Comparison of ENCODE assay signal across 5 worm cellular contexts in genomic region chrIV:10269137-10269933, ce11.
TF ChIP-seq lines count a peak whose summit lies in the region.

TSS of gene nspd-7 (minus strand) at chrIV:10269187.
TSS of gene Y43C5A.2 (plus strand) at chrIV:10269883.

TF ChIP-seq in whole organism, L1 larva, 84 proteins besides CTCF, POLR2A, EP300 and RAD21:
- TF ChIP-seq hlh-4 (tag; optimal IDR thresholded peaks at IDR 0.05; lab: Kevin White, UChicago) (no peak), efl-1 (optimal IDR thresholded peaks at IDR 0.05; lab: Kevin White, UChicago) (no peak), efl-1 (GFP tag; optimal IDR thresholded peaks at IDR 0.05 in 1 of 2; lab: Kevin White, UChicago) (peak in 1 of 2 experiments; percentile 24), ceh-8 (GFP tag; optimal IDR thresholded peaks at IDR 0.05; lab: Kevin White, UChicago) (no peak), pax-3 (tag; optimal IDR thresholded peaks at IDR 0.05; lab: Kevin White, UChicago) (no peak), mdl-1 (tag; optimal IDR thresholded peaks at IDR 0.05; lab: Kevin White, UChicago) (no peak), vab-15 (tag; optimal IDR thresholded peaks at IDR 0.05; lab: Kevin White, UChicago) (no peak), nhr-85 (tag; lab: Kevin White, UChicago) (no peak), elt-2 (tag; optimal IDR thresholded peaks at IDR 0.05; lab: Kevin White, UChicago) (peak; percentile 69), snpc-4 (tag; optimal IDR thresholded peaks at IDR 0.05; lab: Kevin White, UChicago) (no peak)
TF ChIP-seq in whole organism, L1 larva: peak in this region for 2.

TF ChIP-seq in whole organism, L2 larva, 48 proteins besides CTCF, POLR2A, EP300 and RAD21:
- TF ChIP-seq nhr-10 (tag; optimal IDR thresholded peaks at IDR 0.05; lab: Kevin White, UChicago): no peak
- no peak for TF ChIP-seq R02D3.7 (tag; optimal IDR thresholded peaks at IDR 0.05; lab: Kevin White, UChicago)
- peak; percentile 9 for TF ChIP-seq crh-2 (tag; optimal IDR thresholded peaks at IDR 0.05; lab: Kevin White, UChicago)

TF ChIP-seq in whole organism, L3 larva, 47 proteins besides CTCF, POLR2A, EP300 and RAD21:
- TF ChIP-seq nhr-43 (tag; optimal IDR thresholded peaks at IDR 0.05; lab: Kevin White, UChicago; ENCODE audit: poor library complexity, severe bottlenecking) (no peak), pha-4 (tag; optimal IDR thresholded peaks at IDR 0.05; lab: Kevin White, UChicago) (peak; percentile 22), nhr-12 (tag; optimal IDR thresholded peaks at IDR 0.05; lab: Kevin White, UChicago) (no peak), elt-2 (tag; optimal IDR thresholded peaks at IDR 0.05; lab: Kevin White, UChicago) (peak; percentile 69), ceh-28 (tag; optimal IDR thresholded peaks at IDR 0.05; lab: Kevin White, UChicago) (no peak), pqm-1 (tag; optimal IDR thresholded peaks at IDR 0.05; lab: Kevin White, UChicago) (peak; percentile 34), ZK546.5 (tag; optimal IDR thresholded peaks at IDR 0.05; lab: Kevin White, UChicago) (no peak), nhr-76 (tag; optimal IDR thresholded peaks at IDR 0.05; lab: Kevin White, UChicago) (no peak)

TF ChIP-seq in whole organism, L4 larva, 104 proteins besides CTCF, POLR2A, EP300 and RAD21:
- TF ChIP-seq dmd-6 (GFP tag; IDR thresholded peaks at IDR 0.05; lab: Robert Waterston, UW): peak; percentile 8; the same call in 1 of the 2 replicates
- peak in 1 of 2 experiments; percentile 51 for TF ChIP-seq unc-62 (GFP tag; optimal IDR thresholded peaks at IDR 0.05 in 1 of 2; lab: Kevin White, UChicago)
- no peak for TF ChIP-seq unc-62 (tag; optimal IDR thresholded peaks at IDR 0.05; lab: Kevin White, UChicago)
- peak; percentile 58 for TF ChIP-seq nhr-28 (tag; optimal IDR thresholded peaks at IDR 0.05; lab: Kevin White, UChicago)
- 0 out of 2 replicates have a peak, but pooled peaks have one; percentile 13 for TF ChIP-seq php-3 (GFP tag; IDR thresholded peaks at IDR 0.05; lab: Robert Waterston, UW)
- no peak for TF ChIP-seq lin-1 (GFP tag; IDR thresholded peaks at IDR 0.05; lab: Robert Waterston, UW)
- no peak for TF ChIP-seq hmg-1.1 (GFP tag; IDR thresholded peaks at IDR 0.05; lab: Robert Waterston, UW)
- TF ChIP-seq pqm-1 (tag; optimal IDR thresholded peaks at IDR 0.05; lab: Kevin White, UChicago): peak; percentile 6
- no peak for TF ChIP-seq T26A8.4 (GFP tag; IDR thresholded peaks at IDR 0.05; lab: Robert Waterston, UW)

TF ChIP-seq in whole organism, young adult, 124 proteins besides CTCF, POLR2A, EP300 and RAD21:
- peak; percentile 43 for TF ChIP-seq nhr-80 (tag; optimal IDR thresholded peaks at IDR 0.05; lab: Kevin White, UChicago)
- no peak for TF ChIP-seq lsy-27 (tag; optimal IDR thresholded peaks at IDR 0.05; lab: Kevin White, UChicago; ENCODE audit: borderline replicate concordance, insufficient read depth)
